Comparison of ENCODE assay signal across 1 fruit fly cellular context in the genomic region with DNA sequence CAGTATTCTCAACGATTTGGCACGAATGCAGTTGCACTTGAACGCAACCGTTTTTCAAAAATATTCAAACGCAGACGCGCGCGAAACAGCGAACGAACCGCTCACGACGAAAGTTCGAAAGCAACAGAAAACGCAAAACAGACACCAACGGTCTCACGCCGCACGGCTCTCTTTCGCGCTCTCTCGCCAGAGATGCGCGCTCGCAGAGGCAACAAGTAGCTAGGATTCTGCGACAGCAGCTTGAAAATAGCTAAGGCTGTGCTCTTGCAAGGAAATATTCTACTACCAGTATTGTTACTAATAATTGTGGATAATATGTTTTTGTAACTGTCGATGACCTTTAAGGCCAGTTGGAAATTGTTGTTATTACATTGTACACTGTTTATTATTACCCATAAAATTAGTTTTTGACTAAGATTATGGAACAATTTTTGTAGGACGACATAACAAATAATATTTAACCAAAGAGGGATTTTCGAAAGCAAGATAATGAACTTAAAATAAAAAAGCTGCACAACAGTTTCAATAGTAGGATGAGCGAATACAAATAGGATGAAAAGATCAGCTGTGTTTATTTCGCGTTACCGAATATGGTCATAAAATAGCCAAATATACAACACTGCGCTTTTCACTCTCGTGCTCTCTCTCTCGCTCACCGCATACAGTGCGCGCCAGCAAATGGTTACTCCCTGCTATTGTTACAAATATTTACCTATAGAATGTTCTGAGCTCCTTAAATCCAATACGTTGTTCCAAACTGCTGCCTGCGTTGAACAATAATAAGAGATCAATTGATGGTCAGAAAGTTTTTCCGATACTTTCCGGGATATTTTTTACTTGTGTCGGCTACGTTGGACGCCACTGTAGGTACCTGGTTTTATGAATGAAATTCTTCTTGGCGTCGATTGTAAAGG.
TF ChIP-seq lines count a peak whose summit lies in the region.

No protein-coding gene starts in this region.

TF ChIP-seq in whole organism, embryonic, 481 proteins besides CTCF, POLR2A, EP300 and RAD21 (continued from another document and continues in another):
- TF ChIP-seq row (GFP tag; IDR thresholded peaks at IDR 0.05; lab: Robert Waterston, UW) (peak; percentile 88), Dbx (GFP tag; IDR thresholded peaks at IDR 0.05; lab: Robert Waterston, UW) (peak; percentile 71), bsh (GFP tag; optimal IDR thresholded peaks at IDR 0.05; lab: Kevin White, UChicago) (peak; percentile 50 to 84), ERR (GFP tag; optimal IDR thresholded peaks at IDR 0.05; lab: Kevin White, UChicago) (peak; percentile 57), CG3407 (GFP tag; optimal IDR thresholded peaks at IDR 0.05; lab: Kevin White, UChicago) (peak; percentile 56), CG18011 (GFP tag; optimal IDR thresholded peaks at IDR 0.05; lab: Kevin White, UChicago) (peak; percentile 60), crc (GFP tag; optimal IDR thresholded peaks at IDR 0.05; lab: Kevin White, UChicago) (peak; percentile 68), CG12071 (GFP tag; optimal IDR thresholded peaks at IDR 0.05; lab: Kevin White, UChicago) (peak; percentile 68), CG15011 (GFP tag; optimal IDR thresholded peaks at IDR 0.05; lab: Kevin White, UChicago) (peak; percentile 8), Oli (tag; optimal IDR thresholded peaks at IDR 0.05; lab: Kevin White, UChicago) (peak; percentile 69), run (tag; optimal IDR thresholded peaks at IDR 0.05; lab: Kevin White, UChicago) (peak; percentile 46), CG16813 (GFP tag; IDR thresholded peaks at IDR 0.05; lab: Robert Waterston, UW; ENCODE audit: partially characterized antibody) (no peak), ind (GFP tag; optimal IDR thresholded peaks at IDR 0.05; lab: Kevin White, UChicago) (peak; percentile 85), HLHmδ (GFP tag; optimal IDR thresholded peaks at IDR 0.05; lab: Kevin White, UChicago) (peak; percentile 47), ewg (GFP tag; optimal IDR thresholded peaks at IDR 0.05; lab: Kevin White, UChicago) (peak; percentile 53), CG13894 (tag; optimal IDR thresholded peaks at IDR 0.05; lab: Kevin White, UChicago) (peak; percentile 5), CG4854 (GFP tag; optimal IDR thresholded peaks at IDR 0.05; lab: Kevin White, UChicago) (peak; percentile 20), Ptx1 (GFP tag; IDR thresholded peaks at IDR 0.05; lab: Robert Waterston, UW) (peak; percentile 77), Nf-YC (tag; optimal IDR thresholded peaks at IDR 0.05; lab: Kevin White, UChicago) (peak; percentile 18), sd (tag; optimal IDR thresholded peaks at IDR 0.05; lab: Kevin White, UChicago) (peak; percentile 69), chinmo (GFP tag; IDR thresholded peaks at IDR 0.05; lab: Robert Waterston, UW; ENCODE audit: partially characterized antibody) (peak; percentile 80; the same call in 1 of the 4 replicates), CG2678 (tag; optimal IDR thresholded peaks at IDR 0.05; lab: Kevin White, UChicago) (peak; percentile 64), CG32532 (GFP tag; IDR thresholded peaks at IDR 0.05; lab: Robert Waterston, UW) (peak; percentile 81), CG9932 (GFP tag; IDR thresholded peaks at IDR 0.05; lab: Robert Waterston, UW) (peak; percentile 66), CG12299 (tag; optimal IDR thresholded peaks at IDR 0.05; lab: Kevin White, UChicago) (no peak), CG15269 (tag; optimal IDR thresholded peaks at IDR 0.05; lab: Kevin White, UChicago) (peak; percentile 66), grn (GFP tag; optimal IDR thresholded peaks at IDR 0.05; lab: Kevin White, UChicago) (no peak), Camta (GFP tag; optimal IDR thresholded peaks at IDR 0.05; lab: Kevin White, UChicago) (peak; percentile 50), Dfd (GFP tag; optimal IDR thresholded peaks at IDR 0.05; lab: Kevin White, UChicago) (no peak), wdn (GFP tag; IDR thresholded peaks at IDR 0.05; lab: Robert Waterston, UW) (peak; percentile 67), CG14710 (tag; optimal IDR thresholded peaks at IDR 0.05; lab: Kevin White, UChicago) (peak; percentile 50), CG17186 (GFP tag; optimal IDR thresholded peaks at IDR 0.05; lab: Kevin White, UChicago) (no peak), CG16815 (GFP tag; optimal IDR thresholded peaks at IDR 0.05; lab: Kevin White, UChicago) (peak; percentile 31), CG18764 (GFP tag; optimal IDR thresholded peaks at IDR 0.05; lab: Kevin White, UChicago) (peak; percentile 47), HHEX (GFP tag; optimal IDR thresholded peaks at IDR 0.05; lab: Kevin White, UChicago) (peak; percentile 57), scrt (GFP tag; optimal IDR thresholded peaks at IDR 0.05; lab: Kevin White, UChicago) (peak; percentile 73), CG10565 (GFP tag; optimal IDR thresholded peaks at IDR 0.05; lab: Kevin White, UChicago) (no peak), prd (optimal IDR thresholded peaks at IDR 0.05; lab: Kevin White, UChicago) (no peak), prd (GFP tag; IDR thresholded peaks at IDR 0.05; lab: Robert Waterston, UW) (peak; percentile 85), CG3726 (GFP tag; IDR thresholded peaks at IDR 0.05; lab: Robert Waterston, UW) (0 out of 3 replicates have a peak, but pooled peaks have one; percentile 53), CG12769 (tag; optimal IDR thresholded peaks at IDR 0.05; lab: Kevin White, UChicago) (peak; percentile 81), CG2875 (GFP tag; optimal IDR thresholded peaks at IDR 0.05; lab: Kevin White, UChicago) (peak; percentile 51), hkb (optimal IDR thresholded peaks at IDR 0.05; lab: Kevin White, UChicago) (no peak), hkb (GFP tag; IDR thresholded peaks at IDR 0.05; lab: Robert Waterston, UW) (peak; percentile 85), ash1 (GFP tag; optimal IDR thresholded peaks at IDR 0.05; lab: Kevin White, UChicago) (no peak), wor (GFP tag; IDR thresholded peaks at IDR 0.05; lab: Robert Waterston, UW) (peak; percentile 43), Dp (GFP tag; optimal IDR thresholded peaks at IDR 0.05; lab: Kevin White, UChicago) (no peak), CG6654 (GFP tag; optimal IDR thresholded peaks at IDR 0.05; lab: Kevin White, UChicago) (peak; percentile 24), bcd (GFP tag; optimal IDR thresholded peaks at IDR 0.05; lab: Kevin White, UChicago) (peak; percentile 65), CG32767 (GFP tag; IDR thresholded peaks at IDR 0.05; lab: Robert Waterston, UW) (peak; percentile 68), Xrp1 (GFP tag; IDR thresholded peaks at IDR 0.05; lab: Robert Waterston, UW) (peak; percentile 81), HLH54F (GFP tag; optimal IDR thresholded peaks at IDR 0.05; lab: Kevin White, UChicago) (peak; percentile 74), ro (GFP tag; IDR thresholded peaks at IDR 0.05; lab: Robert Waterston, UW) (no peak), sr (GFP tag; IDR thresholded peaks at IDR 0.05; lab: Robert Waterston, UW) (peak; percentile 43; the same call in 1 of the 3 replicates), trh (GFP tag; optimal IDR thresholded peaks at IDR 0.05; lab: Kevin White, UChicago) (peak; percentile 13), Usf (GFP tag; optimal IDR thresholded peaks at IDR 0.05; lab: Kevin White, UChicago) (peak; percentile 32), dmrt99B (tag; optimal IDR thresholded peaks at IDR 0.05; lab: Kevin White, UChicago) (peak; percentile 71), Opbp (GFP tag; IDR thresholded peaks at IDR 0.05; lab: Robert Waterston, UW; ENCODE audit: partially characterized antibody) (peak; percentile 60; the same call in 2 of the 3 replicates), Chrac-16 (GFP tag; optimal IDR thresholded peaks at IDR 0.05; lab: Kevin White, UChicago) (peak; percentile 72), NC2β (GFP tag; optimal IDR thresholded peaks at IDR 0.05; lab: Kevin White, UChicago) (peak; percentile 35), CG3847 (GFP tag; IDR thresholded peaks at IDR 0.05; lab: Robert Waterston, UW) (peak; percentile 46), vfl (GFP tag; optimal IDR thresholded peaks at IDR 0.05; lab: Kevin White, UChicago) (peak; percentile 62), HLH3B (GFP tag; IDR thresholded peaks at IDR 0.05; lab: Robert Waterston, UW) (peak; percentile 74), NfI (GFP tag; optimal IDR thresholded peaks at IDR 0.05; lab: Kevin White, UChicago) (peak; percentile 81), CG16863 (GFP tag; optimal IDR thresholded peaks at IDR 0.05; lab: Kevin White, UChicago) (peak; percentile 68), Ravus (GFP tag; IDR thresholded peaks at IDR 0.05; lab: Robert Waterston, UW) (peak; percentile 14), Max (GFP tag; optimal IDR thresholded peaks at IDR 0.05; lab: Kevin White, UChicago) (peak; percentile 23), kah (GFP tag; optimal IDR thresholded peaks at IDR 0.05; lab: Kevin White, UChicago) (peak; percentile 6), CG6791 (GFP tag; IDR thresholded peaks at IDR 0.05; lab: Robert Waterston, UW; ENCODE audit: partially characterized antibody) (peak; percentile 66; the same call in 1 of the 3 replicates), CG11093 (GFP tag; IDR thresholded peaks at IDR 0.05; lab: Robert Waterston, UW) (peak; percentile 66; the same call in 1 of the 3 replicates), CG1602 (GFP tag; optimal IDR thresholded peaks at IDR 0.05; lab: Kevin White, UChicago) (peak; percentile 69), CG10209 (GFP tag; optimal IDR thresholded peaks at IDR 0.05; lab: Kevin White, UChicago) (peak; percentile 53), CG8944 (GFP tag; optimal IDR thresholded peaks at IDR 0.05; lab: Kevin White, UChicago) (peak; percentile 77), CG7556 (GFP tag; optimal IDR thresholded peaks at IDR 0.05; lab: Kevin White, UChicago) (peak; percentile 56), CkIIα-i1 (GFP tag; IDR thresholded peaks at IDR 0.05; lab: Robert Waterston, UW) (no peak), gsb (GFP tag; IDR thresholded peaks at IDR 0.05; lab: Robert Waterston, UW) (0 out of 2 replicates have a peak, but pooled peaks have one; percentile 36), CG7987 (GFP tag; optimal IDR thresholded peaks at IDR 0.05; lab: Kevin White, UChicago) (peak; percentile 24), disco-r (GFP tag; optimal IDR thresholded peaks at IDR 0.05; lab: Kevin White, UChicago) (peak; percentile 10), ac (GFP tag; optimal IDR thresholded peaks at IDR 0.05; lab: Kevin White, UChicago) (peak; percentile 10), sna (GFP tag; IDR thresholded peaks at IDR 0.05; lab: Robert Waterston, UW; ENCODE audit: partially characterized antibody) (no peak), Side (GFP tag; optimal IDR thresholded peaks at IDR 0.05; lab: Kevin White, UChicago) (peak; percentile 70), Bdp1 (GFP tag; optimal IDR thresholded peaks at IDR 0.05; lab: Kevin White, UChicago) (peak; percentile 47), HmgD (GFP tag; optimal IDR thresholded peaks at IDR 0.05; lab: Kevin White, UChicago) (peak; percentile 42), CG6765 (GFP tag; optimal IDR thresholded peaks at IDR 0.05; lab: Kevin White, UChicago) (peak; percentile 9), E2f2 (GFP tag; IDR thresholded peaks at IDR 0.05; lab: Robert Waterston, UW) (peak; percentile 49; the same call in 1 of the 2 replicates), chn (GFP tag; optimal IDR thresholded peaks at IDR 0.05; lab: Kevin White, UChicago) (peak; percentile 86), Mrtf (GFP tag; IDR thresholded peaks at IDR 0.05; lab: Robert Waterston, UW) (peak; percentile 69), CG6854 (GFP tag; optimal IDR thresholded peaks at IDR 0.05; lab: Kevin White, UChicago) (no peak), CG1233 (GFP tag; optimal IDR thresholded peaks at IDR 0.05; lab: Kevin White, UChicago) (peak; percentile 36), CG14014 (GFP tag; IDR thresholded peaks at IDR 0.05; lab: Robert Waterston, UW) (peak; percentile 79), CG31365 (tag; optimal IDR thresholded peaks at IDR 0.05; lab: Kevin White, UChicago) (peak; percentile 26), CG8290 (GFP tag; optimal IDR thresholded peaks at IDR 0.05; lab: Kevin White, UChicago) (no peak), CG8290 (tag; optimal IDR thresholded peaks at IDR 0.05; lab: Kevin White, UChicago) (peak; percentile 18 to 79), ATbp (GFP tag; optimal IDR thresholded peaks at IDR 0.05; lab: Kevin White, UChicago) (peak; percentile 60), ab (GFP tag; optimal IDR thresholded peaks at IDR 0.05; lab: Kevin White, UChicago) (peak; percentile 9), Six4 (GFP tag; optimal IDR thresholded peaks at IDR 0.05; lab: Kevin White, UChicago) (peak; percentile 61), CG30431 (GFP tag; optimal IDR thresholded peaks at IDR 0.05; lab: Kevin White, UChicago) (peak; percentile 53), pnt (GFP tag; optimal IDR thresholded peaks at IDR 0.05; lab: Kevin White, UChicago) (peak; percentile 64), CG7839 (tag; optimal IDR thresholded peaks at IDR 0.05; lab: Kevin White, UChicago) (peak; percentile 67), fd64A (GFP tag; optimal IDR thresholded peaks at IDR 0.05; lab: Kevin White, UChicago) (no peak), slbo (GFP tag; IDR thresholded peaks at IDR 0.05; lab: Robert Waterston, UW) (peak; percentile 84), pan (optimal IDR thresholded peaks at IDR 0.05; lab: Kevin White, UChicago) (no peak), pan (GFP tag; optimal IDR thresholded peaks at IDR 0.05 in 1 of 2, IDR thresholded peaks at IDR 0.05 in 1 of 2) (peak in 1 of 2 experiments; percentile 84), Ets97D (GFP tag; optimal IDR thresholded peaks at IDR 0.05; lab: Kevin White, UChicago) (peak; percentile 21), CG34422 (GFP tag; IDR thresholded peaks at IDR 0.05; lab: Robert Waterston, UW) (peak; percentile 85), org-1 (GFP tag; optimal IDR thresholded peaks at IDR 0.05; lab: Kevin White, UChicago) (peak; percentile 45), pb (GFP tag; optimal IDR thresholded peaks at IDR 0.05; lab: Kevin White, UChicago) (peak; percentile 57), her (GFP tag; optimal IDR thresholded peaks at IDR 0.05; lab: Kevin White, UChicago) (peak; percentile 80), lbe (GFP tag; optimal IDR thresholded peaks at IDR 0.05; lab: Kevin White, UChicago) (peak; percentile 46), nom (GFP tag; optimal IDR thresholded peaks at IDR 0.05; lab: Kevin White, UChicago) (peak; percentile 41), CG5180 (GFP tag; optimal IDR thresholded peaks at IDR 0.05; lab: Kevin White, UChicago) (peak; percentile 82), luna (GFP tag; optimal IDR thresholded peaks at IDR 0.05; lab: Kevin White, UChicago) (peak; percentile 41), CG31441 (GFP tag; IDR thresholded peaks at IDR 0.05; lab: Robert Waterston, UW) (peak; percentile 62), MTF-1 (GFP tag; optimal IDR thresholded peaks at IDR 0.05; lab: Kevin White, UChicago; ENCODE audit: borderline replicate concordance) (peak; percentile 20), CG17912 (GFP tag; optimal IDR thresholded peaks at IDR 0.05; lab: Kevin White, UChicago) (peak; percentile 16), B-H2 (GFP tag; optimal IDR thresholded peaks at IDR 0.05; lab: Kevin White, UChicago) (no peak), tgo (GFP tag; IDR thresholded peaks at IDR 0.05; lab: Robert Waterston, UW) (peak; percentile 78), peb (GFP tag; IDR thresholded peaks at IDR 0.05; lab: Robert Waterston, UW) (peak; percentile 52)
